Worm (Caenorhabditis elegans): ENCODE results near the gene srh-219.
A peak's percentile ranks its signal among the peaks of the same experiment; 100 is the strongest.

srh-219 gene

ce11 chrV:15479825-15480224, 15.4 kb upstream of the srh-219 start (continued):
- TF ChIP-seq tbp1 (GFP tag; optimal IDR thresholded peaks at IDR 0.05) (peak; percentile 88), ceh-79 (tag; optimal IDR thresholded peaks at IDR 0.05) (no peak), F33H1.4 (GFP tag; IDR thresholded peaks at IDR 0.05) (peak; percentile 21; the same call in 1 of the 2 replicates), madf-3 (GFP tag; IDR thresholded peaks at IDR 0.05) (no peak), zim-3 (tag; optimal IDR thresholded peaks at IDR 0.05) (no peak), unc-62 (GFP tag; optimal IDR thresholded peaks at IDR 0.05) (no peak), hrde-1 (tag; optimal IDR thresholded peaks at IDR 0.05; ENCODE audit: borderline replicate concordance) (no peak), F10E7.11 (tag; optimal IDR thresholded peaks at IDR 0.05) (no peak), let-607 (tag; optimal IDR thresholded peaks at IDR 0.05) (peak in 1 of 2 experiments; percentile 4), ceh-100 (GFP tag; IDR thresholded peaks at IDR 0.05) (peak; percentile 47; the same call in 1 of the 2 replicates), Y53F4B.3 (GFP tag; IDR thresholded peaks at IDR 0.05) (no peak), aptf-2 (GFP tag; conservative IDR thresholded peaks at IDR 0.05) (no peak), ztf-22 (GFP tag; optimal IDR thresholded peaks at IDR 0.05) (no peak), snpc-1.1 (tag; optimal IDR thresholded peaks at IDR 0.05; ENCODE audit: insufficient read depth) (peak; percentile 94), egl-18 (GFP tag; IDR thresholded peaks at IDR 0.05) (no peak), Y67H2A.10 (GFP tag; conservative IDR thresholded peaks at IDR 0.05) (no peak), zfh-2 (GFP tag; conservative IDR thresholded peaks at IDR 0.05) (no peak), C17E4.6 (GFP tag; IDR thresholded peaks at IDR 0.05) (no peak), B0019.2 (GFP tag; conservative IDR thresholded peaks at IDR 0.05) (no peak), nfyb-1 (GFP tag; IDR thresholded peaks at IDR 0.05) (0 out of 2 replicates have a peak, but pooled peaks have one; percentile 50), cebp-1 (GFP tag; IDR thresholded peaks at IDR 0.05) (no peak), cebp-1 (tag; optimal IDR thresholded peaks at IDR 0.05) (peak; percentile 25), F39B2.1 (GFP tag; IDR thresholded peaks at IDR 0.05) (no peak), Y95B8A.8 (GFP tag; IDR thresholded peaks at IDR 0.05) (no peak), pbrm-1 (GFP tag; IDR thresholded peaks at IDR 0.05) (peak; percentile 51; the same call in 1 of the 2 replicates), repo-1 (tag; optimal IDR thresholded peaks at IDR 0.05) (no peak), sptf-2 (GFP tag; optimal IDR thresholded peaks at IDR 0.05) (peak; percentile 45), akir-1 (GFP tag; optimal IDR thresholded peaks at IDR 0.05) (no peak), snpc-1.3 (tag; optimal IDR thresholded peaks at IDR 0.05; ENCODE audit: insufficient read depth) (peak; percentile 52), aptf-3 (GFP tag; IDR thresholded peaks at IDR 0.05) (no peak), snpc-4 (GFP tag; optimal IDR thresholded peaks at IDR 0.05) (peak; percentile 90), snpc-4 (tag; optimal IDR thresholded peaks at IDR 0.05) (peak; percentile 88 to 93 (median 92)), hmg-1.2 (GFP tag; IDR thresholded peaks at IDR 0.05) (peak; percentile 49), F52B5.7 (tag; optimal IDR thresholded peaks at IDR 0.05) (no peak), bed-2 (GFP tag; IDR thresholded peaks at IDR 0.05) (no peak), ZK185.1 (tag; optimal IDR thresholded peaks at IDR 0.05; ENCODE audit: poor library complexity, severe bottlenecking) (no peak), ceh-91 (GFP tag; IDR thresholded peaks at IDR 0.05) (no peak), ztf-6 (GFP tag; IDR thresholded peaks at IDR 0.05) (no peak), unc-130 (GFP tag; optimal IDR thresholded peaks at IDR 0.05) (no peak), T26A5.8 (tag; optimal IDR thresholded peaks at IDR 0.05) (peak; percentile 61), efl-1 (GFP tag; optimal IDR thresholded peaks at IDR 0.05) (no peak), let-526 (GFP tag; IDR thresholded peaks at IDR 0.05) (no peak), D2030.7 (GFP tag; IDR thresholded peaks at IDR 0.05) (peak; percentile 78), ceh-58 (GFP tag; IDR thresholded peaks at IDR 0.05) (no peak), nfya-2 (GFP tag; IDR thresholded peaks at IDR 0.05) (no peak), F55B11.4 (tag; optimal IDR thresholded peaks at IDR 0.05; ENCODE audit: borderline replicate concordance, insufficient read depth) (no peak), lag-1 (GFP tag; IDR thresholded peaks at IDR 0.05) (no peak), ztf-18 (tag; optimal IDR thresholded peaks at IDR 0.05) (peak; percentile 41)

All from whole organism, young adult.